Fruit fly (Drosophila melanogaster): ENCODE results near the gene CG11248.
A peak's percentile ranks its signal among the peaks of the same experiment; 100 is the strongest.

The CG11248 gene

dm6 chr3L:21728616-21729047 is 48.8 kb downstream of the CG11248 start, which contains the start of the genes CG11247 and Polr2H (continued):
- TF ChIP-seq CG8281 (tag; optimal IDR thresholded peaks at IDR 0.05) (peak; percentile 44), pho (GFP tag; optimal IDR thresholded peaks at IDR 0.05) (peak; percentile 96), Awh (GFP tag; IDR thresholded peaks at IDR 0.05) (peak; percentile 38; the same call in 1 of the 2 replicates), CG17186 (GFP tag; optimal IDR thresholded peaks at IDR 0.05) (peak; percentile 97), ranshi (GFP tag; IDR thresholded peaks at IDR 0.05) (peak; percentile 93; the same call in 1 of the 2 replicates), exex (tag; optimal IDR thresholded peaks at IDR 0.05) (no peak), Hr78 (GFP tag; optimal IDR thresholded peaks at IDR 0.05) (no peak), CG10321 (GFP tag; IDR thresholded peaks at IDR 0.05) (peak; percentile 65), hth (optimal IDR thresholded peaks at IDR 0.05) (no peak), ATbp (GFP tag; optimal IDR thresholded peaks at IDR 0.05) (peak; percentile 62), grau (tag; optimal IDR thresholded peaks at IDR 0.05) (peak; percentile 86), CG11695 (GFP tag; IDR thresholded peaks at IDR 0.05) (peak; percentile 76; the same call in 2 of the 3 replicates), CG11504 (tag; optimal IDR thresholded peaks at IDR 0.05) (peak; percentile 85), CG17802 (tag; optimal IDR thresholded peaks at IDR 0.05) (peak; percentile 86), CG1832 (GFP tag; optimal IDR thresholded peaks at IDR 0.05) (no peak), CG31441 (GFP tag; IDR thresholded peaks at IDR 0.05) (peak; percentile 100), MBD-R2 (GFP tag; IDR thresholded peaks at IDR 0.05) (peak; percentile 94), CG12071 (GFP tag; optimal IDR thresholded peaks at IDR 0.05) (peak; percentile 51), zfh1 (GFP tag; IDR thresholded peaks at IDR 0.05) (peak; percentile 92), CG15269 (tag; optimal IDR thresholded peaks at IDR 0.05) (peak; percentile 78), Eip74EF (GFP tag; optimal IDR thresholded peaks at IDR 0.05) (no peak), Mrtf (GFP tag; IDR thresholded peaks at IDR 0.05) (peak; percentile 90), bbx (GFP tag; IDR thresholded peaks at IDR 0.05; ENCODE audit: partially characterized antibody) (peak; percentile 42; the same call in 1 of the 2 replicates), CG33557 (GFP tag; optimal IDR thresholded peaks at IDR 0.05) (peak; percentile 72), Ada2b (GFP tag; IDR thresholded peaks at IDR 0.05) (peak; percentile 88), CG4617 (GFP tag; optimal IDR thresholded peaks at IDR 0.05; ENCODE audit: borderline replicate concordance) (peak; percentile 99), CG2116 (GFP tag; optimal IDR thresholded peaks at IDR 0.05) (peak; percentile 83), CG10209 (GFP tag; optimal IDR thresholded peaks at IDR 0.05) (peak; percentile 86), row (GFP tag; IDR thresholded peaks at IDR 0.05) (peak; percentile 99), kah (GFP tag; optimal IDR thresholded peaks at IDR 0.05) (peak; percentile 6), NFAT (GFP tag; IDR thresholded peaks at IDR 0.05) (peak; percentile 91), insv (GFP tag; optimal IDR thresholded peaks at IDR 0.05) (peak in 1 of 2 experiments; percentile 47), twi (tag; optimal IDR thresholded peaks at IDR 0.05) (peak; percentile 83), pfk (GFP tag; optimal IDR thresholded peaks at IDR 0.05) (no peak), CG34422 (GFP tag; IDR thresholded peaks at IDR 0.05) (peak; percentile 93), fd96Cb (tag; optimal IDR thresholded peaks at IDR 0.05) (peak; percentile 85), Hmr (GFP tag; optimal IDR thresholded peaks at IDR 0.05) (peak; percentile 83), CG13123 (GFP tag; optimal IDR thresholded peaks at IDR 0.05) (peak; percentile 84), Xrp1 (GFP tag; IDR thresholded peaks at IDR 0.05) (peak; percentile 89), jigr1 (GFP tag; IDR thresholded peaks at IDR 0.05) (peak; percentile 87), CG3995 (GFP tag; optimal IDR thresholded peaks at IDR 0.05) (peak; percentile 100), gt (GFP tag; IDR thresholded peaks at IDR 0.05) (peak; percentile 89), CG5180 (GFP tag; optimal IDR thresholded peaks at IDR 0.05) (peak; percentile 12), CG4424 (GFP tag; optimal IDR thresholded peaks at IDR 0.05) (peak; percentile 92), CTCF (GFP tag; optimal IDR thresholded peaks at IDR 0.05) (no peak), Asciz (GFP tag; optimal IDR thresholded peaks at IDR 0.05) (no peak), luna (GFP tag; optimal IDR thresholded peaks at IDR 0.05) (peak; percentile 84), CG14441 (GFP tag; IDR thresholded peaks at IDR 0.05) (peak; percentile 94), oc (tag; optimal IDR thresholded peaks at IDR 0.05) (peak; percentile 59), sob (GFP tag; IDR thresholded peaks at IDR 0.05) (peak; percentile 94), toy (GFP tag; IDR thresholded peaks at IDR 0.05) (peak; percentile 79; the same call in 1 of the 2 replicates)
